Worm (Caenorhabditis elegans): ENCODE data around the gene gtr-1.

- no peak for TF ChIP-seq nhr-237 (tag; optimal IDR thresholded peaks at IDR 0.05)
- no peak for TF ChIP-seq snpc-4 (tag; optimal IDR thresholded peaks at IDR 0.05)
- TF ChIP-seq nhr-76 (tag; optimal IDR thresholded peaks at IDR 0.05), result no peak
- no peak for TF ChIP-seq cnd-1 (tag; optimal IDR thresholded peaks at IDR 0.05)
- TF ChIP-seq flh-1 (GFP tag; optimal IDR thresholded peaks at IDR 0.05), result no peak
- TF ChIP-seq nhr-12 (tag; optimal IDR thresholded peaks at IDR 0.05), result no peak
- TF ChIP-seq pha-4 (tag; optimal IDR thresholded peaks at IDR 0.05), result no peak
- TF ChIP-seq unc-62 (GFP tag; optimal IDR thresholded peaks at IDR 0.05), result no peak
- TF ChIP-seq elt-1 (tag; optimal IDR thresholded peaks at IDR 0.05; ENCODE audit: borderline replicate concordance, insufficient read depth), result no peak
Measured at ce11 chrX:815929-816328, 13.4 kb downstream of the gtr-1 start, which contains the start of gene ifd-2.

Data from whole organism, mixed stage, embryonic.